Worm (Caenorhabditis elegans): Measurements from ENCODE around the gene cutl-9.

- TF ChIP-seq B0336.3 (GFP tag; IDR thresholded peaks at IDR 0.05), result no peak
- TF ChIP-seq F10E7.11 (tag; optimal IDR thresholded peaks at IDR 0.05), result no peak
- TF ChIP-seq F22D6.2 (tag; optimal IDR thresholded peaks at IDR 0.05), result no peak
- TF ChIP-seq madf-10 (tag; optimal IDR thresholded peaks at IDR 0.05), result no peak
These were observed 42.4 kb upstream of the cutl-9 start, which contains the start of gene dohh-1 for ce11 chrII:10579655-10580054.
